Worm (Caenorhabditis elegans): ENCODE data around the gene C36A4.11.
A peak's percentile ranks its signal among the peaks of the same experiment; 100 is the strongest.
"Not testable (repeated sequence)": the region's sequence is repeated elsewhere in the genome, so short reads cannot be mapped to it uniquely, and the experiment has no call there.

Gene C36A4.11

DNA sequence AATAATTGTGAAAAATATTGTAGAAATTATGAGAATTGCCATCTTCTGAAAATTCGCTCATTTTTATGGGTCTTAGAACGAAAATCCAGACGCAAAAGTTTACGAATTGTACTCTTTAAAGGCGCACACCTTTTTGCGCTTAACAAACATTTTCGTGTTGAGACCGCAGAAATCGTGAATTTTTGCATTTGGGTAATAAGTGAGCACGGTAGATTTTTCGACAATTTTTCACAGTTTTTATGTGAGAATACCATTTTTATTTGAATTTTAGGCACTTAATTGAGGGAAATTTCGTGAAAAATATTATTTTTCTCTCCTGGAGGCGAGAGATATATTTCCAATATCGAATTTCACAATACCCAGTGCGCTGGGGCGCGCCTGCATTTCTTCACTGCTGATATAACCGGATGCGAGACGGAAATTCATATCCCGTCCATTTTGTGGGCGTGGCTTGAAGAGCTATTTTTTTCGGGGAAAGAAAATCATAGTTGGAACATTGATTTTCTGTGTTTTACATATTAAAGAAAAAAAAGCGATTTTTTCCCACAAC lies 11.7 kb downstream of the C36A4.11 start, which contains the start of gene cyp-25A4:
Gene cyp-25A4, minus strand, starts transcription at position 51 of the 550 bp plus-strand sequence.
- TF ChIP-seq lin-1 (GFP tag; IDR thresholded peaks at IDR 0.05): 0 out of 2 replicates have a peak, but pooled peaks have one; percentile 20
- TF ChIP-seq lin-38 (GFP tag; IDR thresholded peaks at IDR 0.05): peak; percentile 86

DNA sequence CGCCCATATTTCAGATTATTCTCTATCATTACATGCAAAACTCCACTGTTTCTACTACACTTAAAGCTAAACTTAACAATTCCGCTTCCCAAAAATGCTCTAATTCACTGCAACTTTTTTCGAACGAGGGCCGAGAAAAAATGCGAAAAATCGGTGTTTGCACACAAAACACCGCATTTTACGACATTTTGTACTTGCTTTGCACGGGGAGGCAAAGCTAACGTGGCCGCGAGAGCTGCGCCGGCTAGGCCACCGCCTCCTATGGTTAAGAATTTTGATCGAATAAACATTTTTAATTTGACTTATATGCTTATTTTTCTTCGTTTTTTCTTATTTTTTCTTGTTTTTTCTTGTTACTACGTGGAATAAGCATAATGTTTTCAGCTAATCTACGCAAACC lies 14.5 kb downstream of the C36A4.11 start:
- TF ChIP-seq Y48G9A.11 (GFP tag; IDR thresholded peaks at IDR 0.05): peak; percentile 77
- peak; percentile 67; the same call in 1 of the 2 replicates for TF ChIP-seq php-3 (GFP tag; IDR thresholded peaks at IDR 0.05)
- TF ChIP-seq ctbp-1 (GFP tag; IDR thresholded peaks at IDR 0.05): peak; percentile 73; the same call in 1 of the 2 replicates
- 0 out of 2 replicates have a peak, but pooled peaks have one; percentile 34 for TF ChIP-seq saeg-2 (GFP tag; IDR thresholded peaks at IDR 0.05)
- peak; percentile 86 for TF ChIP-seq T26A8.4 (GFP tag; IDR thresholded peaks at IDR 0.05)
- TF ChIP-seq dmd-6 (GFP tag; IDR thresholded peaks at IDR 0.05): peak; percentile 96
- TF ChIP-seq rbr-2 (tag; optimal IDR thresholded peaks at IDR 0.05): peak; percentile 62
- peak; percentile 89 for TF ChIP-seq D1046.2 (GFP tag; IDR thresholded peaks at IDR 0.05)
- peak; percentile 81 for TF ChIP-seq mdt-29 (GFP tag; IDR thresholded peaks at IDR 0.05)
- TF ChIP-seq lin-29 (GFP tag; IDR thresholded peaks at IDR 0.05): peak; percentile 90
- TF ChIP-seq pha-4 (GFP tag; IDR thresholded peaks at IDR 0.05): peak; percentile 89
- TF ChIP-seq pha-4 (tag; optimal IDR thresholded peaks at IDR 0.05): not testable (repeated sequence)
- peak; percentile 97 for TF ChIP-seq hmg-1.1 (GFP tag; IDR thresholded peaks at IDR 0.05)
- peak; percentile 95 for TF ChIP-seq nhr-42 (GFP tag; IDR thresholded peaks at IDR 0.05)
- peak; percentile 93 for TF ChIP-seq lin-38 (GFP tag; IDR thresholded peaks at IDR 0.05)
- peak; percentile 82 for TF ChIP-seq mes-2 (tag; optimal IDR thresholded peaks at IDR 0.05; ENCODE audit: poor library complexity, severe bottlenecking)
- TF ChIP-seq vab-7 (GFP tag; IDR thresholded peaks at IDR 0.05): peak; percentile 93
- TF ChIP-seq hif-1 (tag; optimal IDR thresholded peaks at IDR 0.05): peak in 1 of 2 experiments; percentile 53
- TF ChIP-seq lin-1 (GFP tag; IDR thresholded peaks at IDR 0.05): peak; percentile 84
- peak; percentile 45; the same call in 1 of the 2 replicates for TF ChIP-seq arid-1 (GFP tag; conservative IDR thresholded peaks at IDR 0.05)
- TF ChIP-seq Y75B8A.6 (GFP tag; IDR thresholded peaks at IDR 0.05): 0 out of 2 replicates have a peak, but pooled peaks have one; percentile 65
- TF ChIP-seq ZK337.2 (GFP tag; IDR thresholded peaks at IDR 0.05): peak; percentile 94
- peak; percentile 71 for TF ChIP-seq tra-1 (GFP tag; IDR thresholded peaks at IDR 0.05)
- peak; percentile 60; the same call in 1 of the 2 replicates for TF ChIP-seq set-16 (GFP tag; IDR thresholded peaks at IDR 0.05)
- peak; percentile 14 to 87 for TF ChIP-seq lsy-2 (tag; optimal IDR thresholded peaks at IDR 0.05)
- peak; percentile 80 for TF ChIP-seq egl-43 (GFP tag; IDR thresholded peaks at IDR 0.05)
- TF ChIP-seq hlh-11 (tag; optimal IDR thresholded peaks at IDR 0.05): peak; percentile 38
- TF ChIP-seq ceh-20 (GFP tag; IDR thresholded peaks at IDR 0.05): peak; percentile 94
- 0 out of 2 replicates have a peak, but pooled peaks have one; percentile 62 for TF ChIP-seq Y105C5A.15 (GFP tag; IDR thresholded peaks at IDR 0.05)
- TF ChIP-seq madf-9 (GFP tag; conservative IDR thresholded peaks at IDR 0.05): peak; percentile 93
- TF ChIP-seq T20F7.1 (GFP tag; optimal IDR thresholded peaks at IDR 0.05): peak; percentile 38
- TF ChIP-seq dpl-1 (GFP tag; optimal IDR thresholded peaks at IDR 0.05): peak; percentile 21
- peak; percentile 98 for TF ChIP-seq dmd-9 (GFP tag; IDR thresholded peaks at IDR 0.05)
- 0 out of 2 replicates have a peak, but pooled peaks have one; percentile 69 for TF ChIP-seq tag-97 (GFP tag; IDR thresholded peaks at IDR 0.05)
- TF ChIP-seq ceh-44 (GFP tag; IDR thresholded peaks at IDR 0.05): peak; percentile 68; the same call in 1 of the 2 replicates
- TF ChIP-seq zfp-3 (GFP tag; conservative IDR thresholded peaks at IDR 0.05): peak; percentile 93
- 0 out of 2 replicates have a peak, but pooled peaks have one; percentile 64 for TF ChIP-seq mxl-2 (GFP tag; conservative IDR thresholded peaks at IDR 0.05)

Data from whole organism, L4 larva.